Worm (Caenorhabditis elegans) whole organism, midembryonic: ENCODE data around the gene srt-16.

ENCODE experiments used
- T22C8.4 ChIP-seq: fragments of 200-800 bp; sonication (Bioruptor generic); IDR thresholded peaks from 2 replicates; pipeline ENCODE4 v1.3.6; 2022; ENCODE audit warnings: missing genetic modification characterization, missing compliant biosample characterization
- cog-1 ChIP-seq: sonication (generic microtip); optimal IDR thresholded peaks from 2 replicates; lab custom pipeline; 2016; ENCODE audit warnings: missing genetic modification characterization, missing compliant biosample characterization
- klf-2 ChIP-seq: fragments of 200-800 bp; sonication (Bioruptor generic); conservative IDR thresholded peaks from 2 replicates; pipeline ENCODE4 v1.3.6; 2022; ENCODE audit warnings: missing genetic modification reagents, missing genetic modification characterization, missing compliant biosample characterization
- tab-1 ChIP-seq: fragments of 200-800 bp; sonication (Bioruptor generic); IDR thresholded peaks from 2 replicates; pipeline ENCODE4 v1.3.6; 2022; ENCODE audit warnings: missing genetic modification characterization, missing compliant biosample characterization
- ztf-29 ChIP-seq: fragments of 200-800 bp; sonication (Bioruptor generic); IDR thresholded peaks from 2 replicates; pipeline ENCODE4 v1.3.6; 2022; ENCODE audit warnings: missing genetic modification reagents, missing genetic modification characterization, missing compliant biosample characterization

DNA sequence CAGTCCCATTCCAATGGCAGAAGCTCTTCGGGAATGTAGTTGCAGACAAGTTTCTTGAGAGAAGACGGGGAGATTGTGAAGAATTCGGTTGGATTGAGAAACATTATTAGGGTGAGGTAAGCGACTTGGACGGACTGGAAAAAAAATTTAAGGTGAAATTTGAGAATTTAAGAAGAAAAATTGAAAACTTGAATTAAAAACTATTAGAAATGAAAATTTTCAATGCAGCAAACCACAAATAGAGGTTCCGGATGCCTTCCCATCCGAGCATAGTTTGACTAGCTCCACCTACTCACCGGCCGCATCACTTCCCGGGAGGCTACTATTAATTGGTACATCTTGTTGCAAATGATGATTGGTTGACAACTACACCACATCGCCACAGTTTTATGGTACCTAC is 49.4 kb upstream of the srt-16 start, which contains the start of gene Y73C8C.8:
- TF ChIP-seq klf-2 (GFP tag; lab: Robert Waterston, UW) = no peak
- TF ChIP-seq tab-1 (GFP tag; lab: Robert Waterston, UW) = no peak
- no peak for TF ChIP-seq cog-1
- no peak for TF ChIP-seq T22C8.4 (GFP tag; lab: Robert Waterston, UW)
- no peak for TF ChIP-seq ztf-29 (GFP tag; lab: Robert Waterston, UW)
